Fruit fly (Drosophila melanogaster): ENCODE measurements around the gene Lar.

The Lar gene

dm6 chr2L:19583926-19584392 is 2.5 kb upstream of the Lar start, which contains the start of the genes PCNA2 and CG10366 (continued):
- TF ChIP-seq CG9215 (GFP tag; IDR thresholded peaks at IDR 0.05) = peak; percentile 65
- peak; percentile 58; the same call in 1 of the 2 replicates for TF ChIP-seq amos (GFP tag; IDR thresholded peaks at IDR 0.05; ENCODE audit: partially characterized antibody)
- peak; percentile 78 for TF ChIP-seq jumu (GFP tag; optimal IDR thresholded peaks at IDR 0.05)
- TF ChIP-seq gsb-n (tag; optimal IDR thresholded peaks at IDR 0.05) = peak; percentile 75
- TF ChIP-seq Oaz (GFP tag; IDR thresholded peaks at IDR 0.05) = no peak
- TF ChIP-seq CG10147 (GFP tag; optimal IDR thresholded peaks at IDR 0.05) = peak; percentile 43
- peak; percentile 70 for TF ChIP-seq CG10654 (GFP tag; optimal IDR thresholded peaks at IDR 0.05)
- TF ChIP-seq CG30020 (tag; optimal IDR thresholded peaks at IDR 0.05) = peak; percentile 52
- peak; percentile 24 for TF ChIP-seq CG3407 (GFP tag; optimal IDR thresholded peaks at IDR 0.05)
- TF ChIP-seq Hr51 (GFP tag; optimal IDR thresholded peaks at IDR 0.05) = peak; percentile 49 to 56
- peak; percentile 77 for TF ChIP-seq CG17829 (tag; optimal IDR thresholded peaks at IDR 0.05)
- TF ChIP-seq CG7357 (GFP tag; IDR thresholded peaks at IDR 0.05) = no peak
- TF ChIP-seq klu (GFP tag; IDR thresholded peaks at IDR 0.05) = peak; percentile 25; the same call in 1 of the 2 replicates
- TF ChIP-seq vvl (GFP tag; IDR thresholded peaks at IDR 0.05) = peak; percentile 54; the same call in 1 of the 2 replicates
- peak; percentile 87 for TF ChIP-seq CG4617 (GFP tag; optimal IDR thresholded peaks at IDR 0.05; ENCODE audit: borderline replicate concordance)
- peak; percentile 55 for TF ChIP-seq Sry-δ (GFP tag; optimal IDR thresholded peaks at IDR 0.05)
- TF ChIP-seq Pdp1 (GFP tag; optimal IDR thresholded peaks at IDR 0.05) = peak; percentile 45 to 80
- no peak for TF ChIP-seq pita (GFP tag; optimal IDR thresholded peaks at IDR 0.05)
- TF ChIP-seq da (GFP tag; optimal IDR thresholded peaks at IDR 0.05) = peak; percentile 34
- no peak for TF ChIP-seq ash1 (GFP tag; optimal IDR thresholded peaks at IDR 0.05)
- no peak for TF ChIP-seq ham (GFP tag; IDR thresholded peaks at IDR 0.05)
- peak; percentile 95 for TF ChIP-seq Med (GFP tag)
- TF ChIP-seq sens-2 (GFP tag; IDR thresholded peaks at IDR 0.05) = no peak
- peak; percentile 54; the same call in 1 of the 2 replicates for TF ChIP-seq seq (GFP tag; IDR thresholded peaks at IDR 0.05)
- TF ChIP-seq aop (GFP tag; IDR thresholded peaks at IDR 0.05) = no peak
- TF ChIP-seq CG3065 (GFP tag; optimal IDR thresholded peaks at IDR 0.05) = peak; percentile 52
- peak; percentile 66 for TF ChIP-seq H2.0 (GFP tag; IDR thresholded peaks at IDR 0.05)
- no peak for TF ChIP-seq CG10959 (GFP tag; IDR thresholded peaks at IDR 0.05)
- TF ChIP-seq CG14441 (GFP tag; IDR thresholded peaks at IDR 0.05) = peak; percentile 46; the same call in 1 of the 2 replicates
- peak; percentile 25 for TF ChIP-seq CG6854 (GFP tag; optimal IDR thresholded peaks at IDR 0.05)
- TF ChIP-seq CG31224 (GFP tag; IDR thresholded peaks at IDR 0.05) = peak; percentile 42; the same call in 1 of the 2 replicates
- TF ChIP-seq stc (GFP tag; IDR thresholded peaks at IDR 0.05) = no peak
- TF ChIP-seq CG11560 (tag; IDR thresholded peaks at IDR 0.05) = no peak
- TF ChIP-seq Hmx (GFP tag; optimal IDR thresholded peaks at IDR 0.05) = no peak
- peak; percentile 39 for TF ChIP-seq CG17359 (tag; optimal IDR thresholded peaks at IDR 0.05)
- TF ChIP-seq CG7372 (GFP tag; IDR thresholded peaks at IDR 0.05) = peak; percentile 54; the same call in 1 of the 2 replicates
- no peak for TF ChIP-seq Dfd (GFP tag; optimal IDR thresholded peaks at IDR 0.05)
- peak; percentile 57 for TF ChIP-seq CG6689 (GFP tag; IDR thresholded peaks at IDR 0.05)
- TF ChIP-seq CG11723 (GFP tag; optimal IDR thresholded peaks at IDR 0.05) = peak; percentile 4
- TF ChIP-seq chn (GFP tag; optimal IDR thresholded peaks at IDR 0.05) = peak; percentile 61
- no peak for TF ChIP-seq schlank (tag; optimal IDR thresholded peaks at IDR 0.05)
- TF ChIP-seq Fer2 (tag; optimal IDR thresholded peaks at IDR 0.05) = peak; percentile 54
- TF ChIP-seq Eip74EF (GFP tag; optimal IDR thresholded peaks at IDR 0.05) = peak in 1 of 2 experiments; percentile 8
- peak; percentile 14 for TF ChIP-seq BtbVII (GFP tag; optimal IDR thresholded peaks at IDR 0.05)
- TF ChIP-seq CG8281 (tag; optimal IDR thresholded peaks at IDR 0.05) = peak; percentile 27
- no peak for TF ChIP-seq CG3726 (GFP tag; IDR thresholded peaks at IDR 0.05)
- no peak for TF ChIP-seq dati (GFP tag; IDR thresholded peaks at IDR 0.05)
- peak; percentile 58; the same call in 2 of the 3 replicates for TF ChIP-seq Mrtf (GFP tag; IDR thresholded peaks at IDR 0.05)
- TF ChIP-seq CG11093 (GFP tag; IDR thresholded peaks at IDR 0.05) = no peak
- no peak for TF ChIP-seq GATAe (GFP tag; conservative IDR thresholded peaks at IDR 0.05)
- TF ChIP-seq Ravus (GFP tag; IDR thresholded peaks at IDR 0.05) = no peak

Measured in whole organism, embryonic.